Worm (Caenorhabditis elegans): ENCODE measurements around the gene Y70G10A.3.
A peak's percentile ranks its signal among the peaks of the same experiment; 100 is the strongest.

The Y70G10A.3 gene

ce11 chrIII:10284214-10284613, 45.3 kb downstream of the Y70G10A.3 start (continued):
- TF ChIP-seq lsy-2 (tag; optimal IDR thresholded peaks at IDR 0.05) (peak; percentile 48 to 65), C04F5.9 (tag; optimal IDR thresholded peaks at IDR 0.05) (no peak), snpc-4 (tag; optimal IDR thresholded peaks at IDR 0.05) (peak; percentile 16), ztf-11 (tag; optimal IDR thresholded peaks at IDR 0.05) (no peak), lin-14 (GFP tag; optimal IDR thresholded peaks at IDR 0.05) (peak; percentile 98), fos-1 (tag; optimal IDR thresholded peaks at IDR 0.05) (no peak), ceh-63 (GFP tag; optimal IDR thresholded peaks at IDR 0.05) (no peak), nhr-77 (tag; optimal IDR thresholded peaks at IDR 0.05) (no peak), ama-1 (optimal IDR thresholded peaks at IDR 0.05) (no peak), mab-9 (GFP tag; IDR thresholded peaks at IDR 0.05) (peak; percentile 25; the same call in 1 of the 2 replicates), lin-35 (GFP tag; optimal IDR thresholded peaks at IDR 0.05) (peak in 1 of 2 experiments; percentile 29), mdl-1 (tag; optimal IDR thresholded peaks at IDR 0.05) (peak in 1 of 2 experiments; percentile 39), rnt-1 (tag; optimal IDR thresholded peaks at IDR 0.05) (peak; percentile 28), ets-5 (GFP tag; IDR thresholded peaks at IDR 0.05) (no peak), aha-1 (tag; optimal IDR thresholded peaks at IDR 0.05) (no peak), irx-1 (tag; optimal IDR thresholded peaks at IDR 0.05) (no peak), unc-130 (tag; optimal IDR thresholded peaks at IDR 0.05) (no peak), tbx-2 (tag; optimal IDR thresholded peaks at IDR 0.05) (peak; percentile 68), pqm-1 (tag; optimal IDR thresholded peaks at IDR 0.05) (no peak), aly-2 (tag; optimal IDR thresholded peaks at IDR 0.05) (no peak), nhr-47 (tag; optimal IDR thresholded peaks at IDR 0.05) (peak; percentile 73), xbp-1 (tag; optimal IDR thresholded peaks at IDR 0.05) (peak; percentile 49), lir-3 (tag; optimal IDR thresholded peaks at IDR 0.05; ENCODE audit: poor library complexity) (peak; percentile 36), Y116A8C.19 (tag; optimal IDR thresholded peaks at IDR 0.05; ENCODE audit: borderline replicate concordance) (no peak), dpl-1 (GFP tag; optimal IDR thresholded peaks at IDR 0.05) (peak in 2 of 3 experiments; percentile 25 to 33), nhr-85 (tag) (no peak), swsn-7 (tag; optimal IDR thresholded peaks at IDR 0.05) (peak; percentile 69), pax-3 (tag; optimal IDR thresholded peaks at IDR 0.05) (peak; percentile 53), egl-13 (tag; optimal IDR thresholded peaks at IDR 0.05) (peak; percentile 69), sptf-1 (tag; optimal IDR thresholded peaks at IDR 0.05) (no peak), sup-37 (GFP tag; optimal IDR thresholded peaks at IDR 0.05) (no peak), unc-86 (tag; optimal IDR thresholded peaks at IDR 0.05) (peak; percentile 82), zip-4 (GFP tag; optimal IDR thresholded peaks at IDR 0.05) (no peak), ces-1 (GFP tag; optimal IDR thresholded peaks at IDR 0.05) (peak; percentile 24), mep-1 (tag; optimal IDR thresholded peaks at IDR 0.05) (peak; percentile 13), mef-2 (tag; optimal IDR thresholded peaks at IDR 0.05) (peak; percentile 8), zag-1 (tag; optimal IDR thresholded peaks at IDR 0.05) (no peak), F16B12.6 (tag; optimal IDR thresholded peaks at IDR 0.05) (peak; percentile 4), hpl-2 (GFP tag; optimal IDR thresholded peaks at IDR 0.05) (no peak), ceh-82 (tag; optimal IDR thresholded peaks at IDR 0.05) (peak; percentile 47 to 58 (median 56)), dsc-1 (tag; optimal IDR thresholded peaks at IDR 0.05) (peak; percentile 77), nhr-20 (tag; optimal IDR thresholded peaks at IDR 0.05) (peak; percentile 11), vab-15 (tag; optimal IDR thresholded peaks at IDR 0.05) (no peak), fkh-10 (GFP tag; optimal IDR thresholded peaks at IDR 0.05) (peak; percentile 82), jun-1 (tag; optimal IDR thresholded peaks at IDR 0.05) (no peak), ceh-90 (tag; optimal IDR thresholded peaks at IDR 0.05) (no peak), efl-1 (optimal IDR thresholded peaks at IDR 0.05) (peak; percentile 43 to 45), efl-1 (GFP tag; optimal IDR thresholded peaks at IDR 0.05 in 1 of 2) (peak in 1 of 2 experiments; percentile 35)
